Worm (Caenorhabditis elegans): ENCODE data around the gene F22E5.17.

ce11 chrII:2649539-2649938 lies 28.3 kb upstream of the F22E5.17 start, which contains the start of the genes F22E5.13 and F22E5.6:
- TF ChIP-seq ztf-23 (GFP tag; IDR thresholded peaks at IDR 0.05) (no peak), ref-1 (GFP tag; conservative IDR thresholded peaks at IDR 0.05) (no peak), flt-1 (GFP tag; IDR thresholded peaks at IDR 0.05) (no peak)
